Worm (Caenorhabditis elegans) whole organism, L4/young adult: ENCODE measurements around the gene parp-2.

Source experiments
- W03F9.2 ChIP-seq: fragments of 150-350 bp; optimal IDR thresholded peaks from 2 replicates; lab custom pipeline; 2014; ENCODE audit warnings: missing biosample characterization, missing genetic modification characterization
- dao-5 ChIP-seq: sonication (generic microtip); optimal IDR thresholded peaks from 2 replicates; lab custom pipeline; 2016; ENCODE audit warnings: missing genotype, missing genetic modification characterization, moderate library complexity, missing compliant biosample characterization
- him-1 ChIP-seq: sonication (generic microtip); optimal IDR thresholded peaks from 2 replicates; lab custom pipeline; 2016; ENCODE audit warnings: missing genotype, missing genetic modification reagents, missing genetic modification characterization, missing compliant biosample characterization

- TF ChIP-seq W03F9.2 (no peak), dao-5 (tag; lab: Kevin White, UChicago) (no peak), him-1 (tag; lab: Kevin White, UChicago) (no peak)
Measured at ce11 chrII:9575670-9576069, 17.2 kb upstream of the parp-2 start, which contains the start of gene exc-7.
